Worm (Caenorhabditis elegans) whole organism, mixed stage, embryonic: ENCODE data around the gene gst-2.

Source experiments
- blmp-1 ChIP-seq: fragments of 150-350 bp; optimal IDR thresholded peaks from 2 replicates; lab custom pipeline; 2014; ENCODE audit warnings: missing biosample characterization, missing genetic modification characterization
- lin-13 ChIP-seq: fragments of 150-350 bp; optimal IDR thresholded peaks from 2 replicates; lab custom pipeline; 2014; ENCODE audit warnings: missing biosample characterization, missing genetic modification characterization
- mep-1 ChIP-seq: fragments of 150-350 bp; optimal IDR thresholded peaks from 2 replicates; lab custom pipeline; 2017; ENCODE audit warnings: missing biosample characterization, missing genetic modification reagents, missing genetic modification characterization, inconsistent platforms
- pha-4 ChIP-seq: fragments of 150-350 bp; optimal IDR thresholded peaks from 2 replicates; lab custom pipeline; 2018; ENCODE audit warnings: missing biosample characterization, missing genetic modification reagents, missing genetic modification characterization

DNA sequence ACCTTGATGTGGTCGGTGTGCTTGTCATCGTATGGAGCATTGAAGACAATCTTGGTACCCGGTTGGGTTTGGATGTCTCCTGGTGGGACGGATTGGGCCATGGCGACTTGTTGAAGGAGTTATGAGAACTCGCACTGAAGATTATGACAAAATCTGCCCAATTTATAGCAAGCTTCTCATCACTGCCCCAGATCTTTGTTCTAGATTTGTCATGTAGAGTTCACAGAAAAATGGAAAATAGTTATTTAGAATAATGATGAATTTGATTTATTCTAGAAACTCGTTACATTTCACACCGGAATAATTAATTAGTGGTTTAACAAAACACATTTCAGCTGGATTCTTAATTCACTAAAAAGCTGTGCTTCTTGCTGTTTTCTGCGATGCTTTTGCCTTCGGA is 1.8 kb upstream of the gst-2 start, which contains the start of gene msp-38:
- TF ChIP-seq lin-13 (tag; lab: Kevin White, UChicago) (no peak), pha-4 (no peak), mep-1 (tag; lab: Kevin White, UChicago) (no peak), blmp-1 (no peak)
